Fruit fly (Drosophila melanogaster) whole organism, pupa: Measurements from ENCODE around the gene D.

Source experiments
- CG10348 ChIP-seq: fragments of 200-800 bp; sonication (Bioruptor generic); IDR thresholded peaks from 2 replicates; pipeline ENCODE4 v1.3.6; 2022; ENCODE audit warnings: missing biosample characterization, missing genetic modification characterization
- CG12605 ChIP-seq: fragments of 200-800 bp; sonication (Bioruptor generic); IDR thresholded peaks from 2 replicates; pipeline ENCODE4 v1.3.6; 2022; ENCODE audit warnings: missing biosample characterization, missing genetic modification characterization
- CG13204 ChIP-seq: fragments of 200-800 bp; sonication (Bioruptor generic); optimal IDR thresholded peaks from 2 replicates; lab custom pipeline; 2018; ENCODE audit warnings: missing biosample characterization, mild to moderate bottlenecking, missing genetic modification characterization, moderate library complexity
- CG14655 ChIP-seq: fragments of 200-800 bp; sonication (Bioruptor generic); optimal IDR thresholded peaks from 3 replicates; lab custom pipeline; 2017; ENCODE audit warnings: mild to moderate bottlenecking, missing biosample characterization, missing genetic modification reagents, missing genetic modification characterization
- CG15710 ChIP-seq: fragments of 200-800 bp; sonication (Bioruptor generic); optimal IDR thresholded peaks from 2 replicates; lab custom pipeline; 2018; ENCODE audit warnings: missing biosample characterization, mild to moderate bottlenecking, missing genetic modification characterization, moderate library complexity
- CG17806 ChIP-seq: fragments of 200-800 bp; sonication (Bioruptor generic); optimal IDR thresholded peaks from 2 replicates; lab custom pipeline; 2018; ENCODE audit warnings: missing biosample characterization, mild to moderate bottlenecking, missing genetic modification characterization, moderate library complexity
- CG32121 ChIP-seq: fragments of 200-800 bp; sonication (Bioruptor generic); IDR thresholded peaks from 2 replicates; pipeline ENCODE4 v1.3.6; 2022; ENCODE audit warnings: missing biosample characterization, missing genetic modification characterization
- CG34367 ChIP-seq: fragments of 200-800 bp; sonication (Bioruptor generic); optimal IDR thresholded peaks from 2 replicates; lab custom pipeline; 2018; ENCODE audit warnings: missing biosample characterization, mild to moderate bottlenecking, missing genetic modification characterization
- CG4496 ChIP-seq: fragments of 200-800 bp; sonication (Bioruptor generic); IDR thresholded peaks from 3 replicates; pipeline ENCODE4 v1.3.6; 2022; ENCODE audit warnings: missing biosample characterization, missing genetic modification characterization
- CG8159 ChIP-seq: fragments of 200-800 bp; sonication (Bioruptor generic); optimal IDR thresholded peaks from 3 replicates; lab custom pipeline; 2018; ENCODE audit warnings: missing biosample characterization, mild to moderate bottlenecking, missing genetic modification characterization, moderate library complexity
- CG8301 ChIP-seq: fragments of 200-800 bp; sonication (Bioruptor generic); optimal IDR thresholded peaks from 2 replicates; lab custom pipeline; 2018; ENCODE audit warnings: missing biosample characterization, mild to moderate bottlenecking, missing genetic modification characterization
- CG9948 ChIP-seq: fragments of 200-800 bp; sonication (Bioruptor generic); optimal IDR thresholded peaks from 2 replicates; lab custom pipeline; 2018; ENCODE audit warnings: missing biosample characterization, mild to moderate bottlenecking, missing genetic modification characterization, moderate library complexity
- D1 ChIP-seq: fragments of 200-800 bp; sonication (Bioruptor generic); optimal IDR thresholded peaks from 2 replicates; lab custom pipeline; 2018; ENCODE audit warnings: missing biosample characterization, mild to moderate bottlenecking, missing genetic modification characterization, moderate library complexity
- EcR ChIP-seq: fragments of 200-800 bp; sonication (Bioruptor generic); optimal IDR thresholded peaks from 3 replicates; lab custom pipeline; 2019; ENCODE audit warnings: missing biosample characterization, missing genetic modification characterization, mild to moderate bottlenecking, moderate library complexity, missing genetic modification reagents
- Ets98B ChIP-seq: fragments of 200-800 bp; sonication (Bioruptor generic); IDR thresholded peaks from 2 replicates; pipeline ENCODE4 v1.3.6; 2022; ENCODE audit warnings: missing biosample characterization, missing genetic modification characterization
- Pif1A ChIP-seq: fragments of 200-800 bp; sonication (Bioruptor generic); optimal IDR thresholded peaks from 3 replicates; lab custom pipeline; 2016; ENCODE audit warnings: missing biosample characterization, missing genetic modification characterization
- Pif1B ChIP-seq: fragments of 200-800 bp; sonication (Bioruptor generic); optimal IDR thresholded peaks from 3 replicates; lab custom pipeline; 2016; ENCODE audit warnings: missing biosample characterization, missing genetic modification characterization
- Snoo ChIP-seq: fragments of 200-800 bp; sonication (Bioruptor generic); optimal IDR thresholded peaks from 3 replicates; lab custom pipeline; 2017; ENCODE audit warnings: missing biosample characterization, mild to moderate bottlenecking, missing genetic modification characterization, inconsistent platforms
- fd96Ca ChIP-seq: fragments of 200-800 bp; sonication (Bioruptor generic); IDR thresholded peaks from 3 replicates; pipeline ENCODE4 v1.3.6; 2022; ENCODE audit warnings: missing biosample characterization, missing genetic modification characterization
- gl ChIP-seq: fragments of 200-800 bp; sonication (Bioruptor generic); optimal IDR thresholded peaks from 2 replicates; lab custom pipeline; 2018; ENCODE audit warnings: missing biosample characterization, mild to moderate bottlenecking, missing genetic modification characterization
- rn ChIP-seq: fragments of 200-800 bp; sonication (Bioruptor generic); IDR thresholded peaks from 2 replicates; pipeline ENCODE4 v1.3.6; 2022; ENCODE audit warnings: missing biosample characterization, missing genetic modification characterization

D gene

dm6 chr3L:14174197-14174596 lies 4.2 kb downstream of the D start:
- TF ChIP-seq fd96Ca (GFP tag; lab: Robert Waterston, UW): no peak
- no peak for TF ChIP-seq CG12605
- no peak for TF ChIP-seq CG17806 (tag; lab: Kevin White, UChicago)
- TF ChIP-seq rn (GFP tag; lab: Robert Waterston, UW): no peak
- TF ChIP-seq CG10348 (GFP tag; lab: Robert Waterston, UW): no peak
- no peak for TF ChIP-seq gl (tag; lab: Kevin White, UChicago)
- TF ChIP-seq CG8301 (tag; lab: Kevin White, UChicago): no peak
- TF ChIP-seq CG34367: no peak
- TF ChIP-seq CG13204: no peak
- no peak for TF ChIP-seq Pif1A
- TF ChIP-seq EcR (GFP tag; lab: Kevin White, UChicago): no peak
- TF ChIP-seq Snoo (tag; lab: Kevin White, UChicago): no peak
- no peak for TF ChIP-seq D1
- TF ChIP-seq CG9948 (tag; lab: Kevin White, UChicago): no peak
- TF ChIP-seq Pif1B (GFP tag; lab: Kevin White, UChicago): no peak
- TF ChIP-seq CG4496 (GFP tag; lab: Robert Waterston, UW): no peak
- TF ChIP-seq, all 21 proteins: peak for 0

DNA sequence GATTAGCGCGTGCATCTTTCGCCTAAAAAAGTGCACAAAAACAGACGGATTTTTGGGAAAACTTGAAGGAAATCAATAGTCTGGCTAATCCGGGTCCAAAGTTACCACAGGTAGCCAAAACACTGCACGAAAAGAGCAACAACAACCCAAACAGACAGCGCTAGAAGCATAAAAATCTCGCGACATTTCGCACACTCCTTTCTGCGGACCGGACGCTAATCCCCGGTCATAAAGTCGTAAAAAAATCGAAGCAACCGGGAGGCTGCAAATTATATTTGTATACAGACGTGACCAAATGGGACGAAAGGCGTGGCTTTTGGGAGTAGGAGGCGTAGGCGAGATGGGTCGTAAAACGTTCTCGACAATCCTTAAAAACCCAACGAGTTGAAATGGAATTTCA lies 5.1 kb downstream of the D start:
- TF ChIP-seq fd96Ca (GFP tag; lab: Robert Waterston, UW): no peak
- no peak for TF ChIP-seq CG15710 (tag; lab: Kevin White, UChicago)
- no peak for TF ChIP-seq CG9948 (tag; lab: Kevin White, UChicago)
- TF ChIP-seq Pif1B (GFP tag; lab: Kevin White, UChicago): no peak
- TF ChIP-seq CG13204: no peak

- no peak for TF ChIP-seq D1
- no peak for TF ChIP-seq rn (GFP tag; lab: Robert Waterston, UW)
- peak; percentile 36 for TF ChIP-seq CG8159 (tag; lab: Kevin White, UChicago)
- TF ChIP-seq, all 21 proteins: peak for 1
Observed at dm6 chr3L:14172174-14172940, 6.1 kb downstream of the D start.

DNA sequence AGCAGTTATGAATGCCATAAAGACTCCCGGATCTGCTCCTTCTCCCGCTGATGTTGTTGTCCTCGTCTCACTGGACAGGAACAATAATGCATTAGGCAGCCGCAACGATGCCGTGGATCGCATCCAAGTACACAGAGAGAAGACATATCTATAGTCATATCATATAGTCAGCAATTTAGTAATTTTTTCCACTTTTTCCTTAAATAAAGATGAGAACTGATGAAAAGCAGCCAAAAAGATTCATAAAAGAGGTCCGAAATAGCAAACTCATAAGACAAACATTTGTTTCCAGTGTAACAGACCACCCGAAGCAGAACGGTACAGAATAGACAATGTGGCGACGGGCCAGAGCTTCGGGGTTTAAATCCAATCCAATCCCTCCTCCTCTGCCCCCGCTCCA lies 7.9 kb downstream of the D start:
- TF ChIP-seq EcR (GFP tag; lab: Kevin White, UChicago) (no peak), Pif1B (GFP tag; lab: Kevin White, UChicago) (no peak), CG9948 (tag; lab: Kevin White, UChicago) (no peak), D1 (no peak), CG32121 (GFP tag; lab: Robert Waterston, UW) (no peak), CG34367 (no peak), CG14655 (GFP tag; lab: Kevin White, UChicago) (no peak), CG4496 (GFP tag; lab: Robert Waterston, UW) (no peak), Ets98B (GFP tag; lab: Robert Waterston, UW) (no peak), Snoo (tag; lab: Kevin White, UChicago) (no peak), CG17806 (tag; lab: Kevin White, UChicago) (no peak), rn (GFP tag; lab: Robert Waterston, UW) (no peak), CG13204 (no peak), CG12605 (no peak), gl (tag; lab: Kevin White, UChicago) (no peak), CG8301 (tag; lab: Kevin White, UChicago) (no peak), CG10348 (GFP tag; lab: Robert Waterston, UW) (no peak), fd96Ca (GFP tag; lab: Robert Waterston, UW) (no peak), Pif1A (no peak), CG15710 (tag; lab: Kevin White, UChicago) (no peak)

dm6 chr3L:14167917-14168316 lies 10.5 kb downstream of the D start:
- no peak for TF ChIP-seq rn (GFP tag; lab: Robert Waterston, UW)
- no peak for TF ChIP-seq Snoo (tag; lab: Kevin White, UChicago)
- no peak for TF ChIP-seq CG12605
- TF ChIP-seq D1: no peak
- no peak for TF ChIP-seq fd96Ca (GFP tag; lab: Robert Waterston, UW)

dm6 chr3L:14166271-14166670 lies 12.1 kb downstream of the D start:
- no peak for TF ChIP-seq CG13204

DNA sequence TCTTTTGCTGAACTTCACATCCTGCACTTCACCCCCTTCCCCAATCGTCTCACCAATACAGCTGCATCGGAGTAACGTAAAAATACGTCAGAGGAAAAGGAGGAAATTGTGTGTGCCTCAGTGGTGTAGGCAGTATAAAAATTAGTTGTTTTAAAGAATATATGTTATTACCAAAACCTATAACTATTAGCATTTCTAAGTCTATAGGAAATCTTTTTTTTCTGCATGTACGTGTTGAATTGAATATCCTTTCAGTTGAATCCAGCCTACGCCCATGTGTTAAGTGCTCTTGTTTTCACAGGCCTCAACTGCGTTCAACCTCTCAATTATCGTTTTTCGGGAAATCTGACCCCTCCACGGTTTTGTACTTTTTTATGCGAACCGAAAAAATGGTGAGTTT lies 16.5 kb downstream of the D start:
- TF ChIP-seq CG15710 (tag; lab: Kevin White, UChicago): no peak
- no peak for TF ChIP-seq CG4496 (GFP tag; lab: Robert Waterston, UW)
- no peak for TF ChIP-seq EcR (GFP tag; lab: Kevin White, UChicago)
- no peak for TF ChIP-seq Pif1B (GFP tag; lab: Kevin White, UChicago)
- no peak for TF ChIP-seq CG14655 (GFP tag; lab: Kevin White, UChicago)
- no peak for TF ChIP-seq CG9948 (tag; lab: Kevin White, UChicago)
- no peak for TF ChIP-seq gl (tag; lab: Kevin White, UChicago)
- no peak for TF ChIP-seq CG17806 (tag; lab: Kevin White, UChicago)
- TF ChIP-seq Snoo (tag; lab: Kevin White, UChicago): no peak
- TF ChIP-seq rn (GFP tag; lab: Robert Waterston, UW): no peak
- no peak for TF ChIP-seq fd96Ca (GFP tag; lab: Robert Waterston, UW)
- TF ChIP-seq D1: no peak
- no peak for TF ChIP-seq CG32121 (GFP tag; lab: Robert Waterston, UW)
- no peak for TF ChIP-seq Ets98B (GFP tag; lab: Robert Waterston, UW)
- no peak for TF ChIP-seq Pif1A
- no peak for TF ChIP-seq CG13204
- TF ChIP-seq CG8159 (tag; lab: Kevin White, UChicago): no peak
